Fruit fly (Drosophila melanogaster) whole organism, embryonic: ENCODE measurements around the gene CG10019.

ENCODE experiments used
- CG10366 ChIP-seq: fragments of 200-800 bp; sonication (Bioruptor generic); IDR thresholded peaks from 2 replicates; pipeline ENCODE4 v1.3.6; 2022; ENCODE audit warnings: missing biosample characterization, missing genetic modification characterization
- CG11695 ChIP-seq: fragments of 200-800 bp; sonication (Bioruptor generic); IDR thresholded peaks from 3 replicates; pipeline ENCODE4 v1.3.6; 2022; ENCODE audit warnings: missing biosample characterization, missing genetic modification characterization
- CG14014 ChIP-seq: fragments of 200-800 bp; sonication (Bioruptor generic); IDR thresholded peaks from 2 replicates; pipeline ENCODE4 v1.3.6; 2022; ENCODE audit warnings: missing biosample characterization, missing genetic modification characterization
- CG15269 ChIP-seq: fragments of 200-800 bp; sonication (Bioruptor generic); optimal IDR thresholded peaks from 2 replicates; lab custom pipeline; 2018; ENCODE audit warnings: missing biosample characterization, mild to moderate bottlenecking, missing genetic modification characterization, moderate library complexity
- CG18262 ChIP-seq: fragments of 200-800 bp; optimal IDR thresholded peaks from 3 replicates; lab custom pipeline; 2019; ENCODE audit warnings: missing biosample characterization, mild to moderate bottlenecking, missing genetic modification characterization, moderate library complexity
- CG2120 ChIP-seq: fragments of 200-800 bp; sonication (Bioruptor generic); optimal IDR thresholded peaks from 3 replicates; lab custom pipeline; 2016; ENCODE audit warnings: missing biosample characterization, missing genetic modification characterization
- CG34422 ChIP-seq: fragments of 200-800 bp; sonication (Bioruptor generic); IDR thresholded peaks from 3 replicates; pipeline ENCODE4 v1.3.6; 2022; ENCODE audit warnings: missing biosample characterization, missing genetic modification characterization
- CG43689 ChIP-seq: fragments of 200-800 bp; sonication (Bioruptor generic); IDR thresholded peaks from 2 replicates; pipeline ENCODE4 v1.3.6; 2022; ENCODE audit warnings: missing biosample characterization, missing genetic modification characterization
- CG6654 ChIP-seq: fragments of 200-800 bp; sonication (Bioruptor generic); optimal IDR thresholded peaks from 2 replicates; lab custom pipeline; 2017; ENCODE audit warnings: missing biosample characterization, mild to moderate bottlenecking, missing genetic modification characterization
- CG6791 ChIP-seq: fragments of 200-800 bp; sonication (Bioruptor generic); IDR thresholded peaks from 3 replicates; pipeline ENCODE4 v1.3.6; 2022; ENCODE audit warnings: missing biosample characterization, missing genetic modification characterization; ENCODE audit not compliant: partially characterized antibody
- CG7745 ChIP-seq: fragments of 200-800 bp; sonication (Bioruptor generic); optimal IDR thresholded peaks from 2 replicates; lab custom pipeline; 2018; ENCODE audit warnings: missing biosample characterization, mild to moderate bottlenecking, missing genetic modification characterization, moderate library complexity
- CG8388 ChIP-seq: fragments of 200-800 bp; sonication (Bioruptor generic); optimal IDR thresholded peaks from 2 replicates; lab custom pipeline; 2019; ENCODE audit warnings: missing biosample characterization, mild to moderate bottlenecking, missing genetic modification characterization, moderate library complexity
- CrebB ChIP-seq: fragments of 200-800 bp; sonication (Bioruptor generic); optimal IDR thresholded peaks from 3 replicates; lab custom pipeline; 2018; ENCODE audit warnings: missing biosample characterization, mild to moderate bottlenecking, missing genetic modification characterization
- Dad ChIP-seq: fragments of 200-800 bp; sonication (Bioruptor generic); optimal IDR thresholded peaks from 3 replicates; lab custom pipeline; 2016; ENCODE audit warnings: missing biosample characterization, missing genetic modification characterization
- Dbx ChIP-seq: fragments of 200-800 bp; sonication (Bioruptor generic); IDR thresholded peaks from 3 replicates; pipeline ENCODE4 v1.3.6; 2022; ENCODE audit warnings: missing biosample characterization, missing genetic modification characterization
- Deaf1 ChIP-seq: fragments of 200-800 bp; optimal IDR thresholded peaks from 3 replicates; lab custom pipeline; 2019; ENCODE audit warnings: missing biosample characterization, mild to moderate bottlenecking, missing genetic modification characterization, moderate library complexity
- Doc2 ChIP-seq: fragments of 200-800 bp; sonication (Bioruptor generic); IDR thresholded peaks from 2 replicates; pipeline ENCODE4 v1.3.6; 2022; ENCODE audit warnings: missing biosample characterization, missing genetic modification characterization
- ERR ChIP-seq: fragments of 200-800 bp; sonication (Bioruptor generic); optimal IDR thresholded peaks from 2 replicates; lab custom pipeline; 2016; ENCODE audit warnings: missing biosample characterization, missing genetic modification characterization
- Eip74EF ChIP-seq, 2 experiments: fragments of 200-800 bp in 1 of 2; fragments of >200 bp in 1 of 2; sonication (Bioruptor generic) in 1 of 2; optimal IDR thresholded peaks; 2 replicates each; lab custom pipeline; 2017 to 2019; ENCODE audit warnings: missing biosample characterization in 2 of 2, missing genetic modification characterization in 2 of 2, mild to moderate bottlenecking in 1 of 2, moderate library complexity in 1 of 2
- Ets97D ChIP-seq: fragments of 200-800 bp; sonication (Bioruptor generic); optimal IDR thresholded peaks from 3 replicates; lab custom pipeline; 2016; ENCODE audit warnings: missing biosample characterization, missing genetic modification characterization
- Fer3 ChIP-seq: fragments of 200-800 bp; sonication (Bioruptor generic); optimal IDR thresholded peaks from 2 replicates; lab custom pipeline; 2018; ENCODE audit warnings: missing biosample characterization, mild to moderate bottlenecking, missing genetic modification characterization, moderate library complexity
- H15 ChIP-seq: fragments of 200-800 bp; sonication (Bioruptor generic); IDR thresholded peaks from 3 replicates; pipeline ENCODE4 v1.3.6; 2022; ENCODE audit warnings: missing biosample characterization, missing genetic modification characterization
- Jarid2 ChIP-seq: fragments of 200-800 bp; sonication (Bioruptor generic); optimal IDR thresholded peaks from 3 replicates; lab custom pipeline; 2017; ENCODE audit warnings: mild to moderate bottlenecking, missing biosample characterization, missing genetic modification reagents, missing genetic modification characterization
- Opbp ChIP-seq: fragments of 200-800 bp; sonication (Bioruptor generic); IDR thresholded peaks from 3 replicates; pipeline ENCODE4 v1.3.6; 2022; ENCODE audit warnings: missing biosample characterization, missing genetic modification characterization; ENCODE audit not compliant: partially characterized antibody
- Scr ChIP-seq: fragments of 200-800 bp; sonication (Bioruptor generic); IDR thresholded peaks from 2 replicates; pipeline ENCODE4 v1.3.6; 2022; ENCODE audit warnings: missing biosample characterization, missing genetic modification characterization; ENCODE audit not compliant: partially characterized antibody
- Sin3A ChIP-seq: fragments of >200 bp; optimal IDR thresholded peaks from 2 replicates; lab custom pipeline; 2018
- ac ChIP-seq: fragments of 200-800 bp; sonication (Bioruptor generic); optimal IDR thresholded peaks from 3 replicates; lab custom pipeline; 2017; ENCODE audit warnings: missing biosample characterization, mild to moderate bottlenecking, missing genetic modification characterization
- amos ChIP-seq: fragments of 200-800 bp; sonication (Bioruptor generic); IDR thresholded peaks from 2 replicates; pipeline ENCODE4 v1.3.6; 2022; ENCODE audit warnings: missing biosample characterization, missing genetic modification characterization; ENCODE audit not compliant: partially characterized antibody
- ara ChIP-seq: fragments of 200-800 bp; sonication (Bioruptor generic); IDR thresholded peaks from 2 replicates; pipeline ENCODE4 v1.3.6; 2022; ENCODE audit warnings: missing biosample characterization, missing genetic modification characterization
- az2 ChIP-seq: fragments of 200-800 bp; sonication (Bioruptor generic); optimal IDR thresholded peaks from 3 replicates; lab custom pipeline; 2016; ENCODE audit warnings: missing biosample characterization, missing genetic modification characterization
- cato ChIP-seq: fragments of 200-800 bp; sonication (Bioruptor generic); optimal IDR thresholded peaks from 2 replicates; lab custom pipeline; 2016; ENCODE audit warnings: missing biosample characterization, missing genetic modification characterization, borderline replicate concordance
- caup ChIP-seq: fragments of 200-800 bp; sonication (Bioruptor generic); optimal IDR thresholded peaks from 3 replicates; lab custom pipeline; 2017; ENCODE audit warnings: missing biosample characterization, mild to moderate bottlenecking, missing genetic modification characterization, moderate library complexity; ENCODE audit not compliant: severe bottlenecking
- chif ChIP-seq, 2 experiments: fragments of 200-800 bp; sonication (Bioruptor generic); optimal IDR thresholded peaks; 3 replicates each; lab custom pipeline; 2016; ENCODE audit warnings: missing biosample characterization in 2 of 2, missing genetic modification characterization in 2 of 2
- chinmo ChIP-seq: fragments of 200-800 bp; sonication (Bioruptor generic); IDR thresholded peaks from 4 replicates; pipeline ENCODE4 v1.3.6; 2022; ENCODE audit warnings: missing biosample characterization, missing genetic modification characterization; ENCODE audit not compliant: partially characterized antibody
- ci ChIP-seq: fragments of 200-800 bp; sonication (Bioruptor generic); IDR thresholded peaks from 3 replicates; pipeline ENCODE4 v1.3.6; 2022; ENCODE audit warnings: missing biosample characterization, missing genetic modification characterization
- fru ChIP-seq: fragments of >200 bp; optimal IDR thresholded peaks from 2 replicates; lab custom pipeline; 2017
- ftz-f1 ChIP-seq: fragments of 200-800 bp; sonication (Bioruptor generic); optimal IDR thresholded peaks from 2 replicates; lab custom pipeline; 2016; ENCODE audit warnings: missing biosample characterization, missing genetic modification characterization
- fu2 ChIP-seq: fragments of 200-800 bp; sonication (Bioruptor generic); optimal IDR thresholded peaks from 2 replicates; lab custom pipeline; 2016; ENCODE audit warnings: missing biosample characterization, missing genetic modification characterization
- gcm2 ChIP-seq: fragments of 200-800 bp; sonication (Bioruptor generic); optimal IDR thresholded peaks from 2 replicates; lab custom pipeline; 2016; ENCODE audit warnings: missing biosample characterization, missing genetic modification characterization
- grn ChIP-seq: fragments of 200-800 bp; sonication (Bioruptor generic); optimal IDR thresholded peaks from 3 replicates; lab custom pipeline; 2017; ENCODE audit warnings: missing biosample characterization, missing genetic modification characterization
- jigr1 ChIP-seq: fragments of 200-800 bp; sonication (Bioruptor generic); IDR thresholded peaks from 3 replicates; pipeline ENCODE4 v1.3.6; 2022; ENCODE audit warnings: missing biosample characterization, missing genetic modification characterization
- lola ChIP-seq, 3 experiments: fragments of >200 bp in 2 of 3; fragments of 200-800 bp in 1 of 3; sonication (Bioruptor generic) in 1 of 3; optimal IDR thresholded peaks; 2 replicates each; lab custom pipeline; 2017 to 2019; ENCODE audit warnings: missing biosample characterization in 3 of 3, missing genetic modification characterization in 3 of 3, mild to moderate bottlenecking in 1 of 3, moderate library complexity in 1 of 3
- mirr ChIP-seq: fragments of 200-800 bp; sonication (Bioruptor generic); optimal IDR thresholded peaks from 3 replicates; lab custom pipeline; 2018; ENCODE audit warnings: missing biosample characterization, mild to moderate bottlenecking, missing genetic modification characterization
- oc ChIP-seq: fragments of 200-800 bp; sonication (Bioruptor generic); optimal IDR thresholded peaks from 2 replicates; lab custom pipeline; 2018; ENCODE audit warnings: missing biosample characterization, mild to moderate bottlenecking, missing genetic modification characterization, moderate library complexity
- peb ChIP-seq: fragments of 200-800 bp; sonication (Bioruptor generic); IDR thresholded peaks from 2 replicates; pipeline ENCODE4 v1.3.6; 2022; ENCODE audit warnings: missing biosample characterization, missing genetic modification characterization
- row ChIP-seq: fragments of 200-800 bp; sonication (Bioruptor generic); IDR thresholded peaks from 3 replicates; pipeline ENCODE4 v1.3.6; 2022; ENCODE audit warnings: missing biosample characterization, missing genetic modification characterization
- sna ChIP-seq: fragments of 200-800 bp; sonication (Bioruptor generic); IDR thresholded peaks from 2 replicates; pipeline ENCODE4 v1.3.6; 2022; ENCODE audit warnings: missing biosample characterization, missing genetic modification characterization; ENCODE audit not compliant: partially characterized antibody
- sob ChIP-seq: fragments of 200-800 bp; sonication (Bioruptor generic); IDR thresholded peaks from 2 replicates; pipeline ENCODE4 v1.3.6; 2022; ENCODE audit warnings: missing biosample characterization, missing genetic modification characterization
- stwl ChIP-seq: fragments of 200-800 bp; sonication (Bioruptor generic); optimal IDR thresholded peaks from 3 replicates; lab custom pipeline; 2018; ENCODE audit warnings: missing biosample characterization, mild to moderate bottlenecking, missing genetic modification characterization, moderate library complexity
- tap ChIP-seq: fragments of 200-800 bp; optimal IDR thresholded peaks from 3 replicates; lab custom pipeline; 2019; ENCODE audit warnings: missing biosample characterization, mild to moderate bottlenecking, missing genetic modification characterization, moderate library complexity
- vfl ChIP-seq: fragments of 200-800 bp; sonication (Bioruptor generic); optimal IDR thresholded peaks from 2 replicates; lab custom pipeline; 2016; ENCODE audit warnings: missing biosample characterization, missing genetic modification characterization
- yki ChIP-seq: fragments of >200 bp; optimal IDR thresholded peaks from 3 replicates; lab custom pipeline; 2018

CG10019 gene

DNA sequence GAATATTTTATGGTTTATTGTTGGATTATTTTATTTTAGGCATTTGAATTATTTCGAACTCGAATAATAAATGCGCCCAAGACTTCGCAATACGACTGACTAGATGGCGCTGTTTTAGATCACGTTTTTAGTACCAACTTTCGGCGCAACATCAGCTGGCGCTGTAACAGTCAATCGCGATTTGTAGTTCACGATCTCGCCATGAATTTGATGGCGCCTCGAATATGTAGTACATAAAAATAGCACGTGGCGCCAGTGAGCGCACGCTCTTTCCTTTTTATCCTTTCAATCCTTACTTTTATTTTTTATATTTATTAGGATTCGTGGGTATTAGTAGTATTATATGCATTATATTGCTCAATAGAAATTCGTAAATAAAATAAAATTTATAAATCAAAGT, 56.0 kb downstream of the CG10019 start (continued):
- TF ChIP-seq row (GFP tag; lab: Robert Waterston, UW) (peak; percentile 52), CG7745 (tag; lab: Kevin White, UChicago) (no peak), CG43689 (GFP tag; lab: Robert Waterston, UW) (no peak; the same call in 1 of the 2 replicates), ara (peak; percentile 59), CG2120 (GFP tag; lab: Kevin White, UChicago) (peak; percentile 70), Dad (GFP tag; lab: Kevin White, UChicago) (peak; percentile 18), CG8388 (GFP tag; lab: Kevin White, UChicago) (no peak), CG15269 (tag; lab: Kevin White, UChicago) (peak; percentile 73), CG18262 (peak; percentile 56), fu2 (peak; percentile 49), Fer3 (tag; lab: Kevin White, UChicago) (peak; percentile 54), Sin3A (lab: Kevin White, UChicago) (no peak), Ets97D (peak; percentile 13), lola (GFP tag; optimal IDR thresholded peaks at IDR 0.05; lab: Kevin White, UChicago) (peak in 1 of 3 experiments; percentile 33), tap (tag; lab: Kevin White, UChicago) (no peak), ftz-f1 (GFP tag; lab: Kevin White, UChicago) (no peak), ac (GFP tag; lab: Kevin White, UChicago) (peak; percentile 7), CG10366 (GFP tag; lab: Robert Waterston, UW) (peak; percentile 79), sna (GFP tag; lab: Robert Waterston, UW) (no peak), caup (GFP tag; lab: Kevin White, UChicago) (peak; percentile 40), amos (GFP tag; lab: Robert Waterston, UW) (peak; percentile 37; the same call in 1 of the 2 replicates), CG6654 (GFP tag; lab: Kevin White, UChicago) (peak; percentile 24), stwl (tag; lab: Kevin White, UChicago) (peak; percentile 45), ci (peak; percentile 95), jigr1 (GFP tag; lab: Robert Waterston, UW) (no peak), grn (peak; percentile 73), Doc2 (GFP tag; lab: Robert Waterston, UW) (no peak), Opbp (GFP tag; lab: Robert Waterston, UW) (peak; percentile 30; the same call in 1 of the 3 replicates), chif (GFP tag; optimal IDR thresholded peaks at IDR 0.05; lab: Kevin White, UChicago) (peak; percentile 74 to 84), cato (GFP tag; lab: Kevin White, UChicago) (peak; percentile 57), vfl (peak; percentile 4), H15 (peak; percentile 88)

DNA sequence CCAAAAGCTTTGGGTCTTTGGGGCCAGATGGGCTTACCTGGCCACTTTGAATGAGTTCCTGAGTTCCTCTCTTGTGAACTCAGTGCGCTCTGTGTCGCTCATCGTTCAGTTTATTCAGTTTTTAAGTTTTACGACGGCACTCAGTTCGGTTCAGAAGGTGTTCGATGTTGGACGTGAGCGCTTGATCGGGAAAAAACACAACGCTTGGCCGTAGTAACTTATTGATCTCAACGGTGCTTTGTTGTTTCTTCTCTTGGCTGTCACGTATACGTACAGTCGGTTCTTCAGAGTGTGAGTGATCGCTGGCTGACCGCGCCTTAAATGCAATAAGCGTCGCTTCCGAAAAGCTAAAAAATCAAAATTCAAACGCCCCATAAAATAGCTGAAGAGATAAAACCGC, 56.8 kb downstream of the CG10019 start, which contains the start of gene bark:
bark (plus strand) TSS at position 140 of the 400 bp plus-strand sequence.
- TF ChIP-seq CrebB (tag; lab: Kevin White, UChicago), result peak; percentile 19
- no peak for TF ChIP-seq ERR (GFP tag; lab: Kevin White, UChicago)
- TF ChIP-seq CG34422 (GFP tag; lab: Robert Waterston, UW), result peak; percentile 51; the same call in 1 of the 3 replicates
- peak; percentile 45 for TF ChIP-seq yki (lab: Kevin White, UChicago)
- TF ChIP-seq az2 (GFP tag; lab: Kevin White, UChicago), result no peak
- TF ChIP-seq oc (tag; lab: Kevin White, UChicago), result peak; percentile 9
- peak; percentile 93; the same call in 3 of the 4 replicates for TF ChIP-seq chinmo (GFP tag; lab: Robert Waterston, UW)
- peak; percentile 91 for TF ChIP-seq Jarid2 (GFP tag; lab: Kevin White, UChicago)
- TF ChIP-seq sob (GFP tag; lab: Robert Waterston, UW), result peak; percentile 49
- TF ChIP-seq fru (lab: Kevin White, UChicago), result no peak
- TF ChIP-seq peb (GFP tag; lab: Robert Waterston, UW), result no peak
- peak; percentile 21; the same call in 1 of the 2 replicates for TF ChIP-seq Scr (GFP tag; lab: Robert Waterston, UW)
- peak; percentile 54 for TF ChIP-seq mirr (GFP tag; lab: Kevin White, UChicago)
- peak; percentile 35 for TF ChIP-seq Deaf1 (tag; lab: Kevin White, UChicago)
- TF ChIP-seq gcm2, result no peak
- TF ChIP-seq CG11695 (GFP tag; lab: Robert Waterston, UW), result 0 out of 3 replicates have a peak, but pooled peaks have one; percentile 31
- TF ChIP-seq CG6791, result peak; percentile 40; the same call in 1 of the 3 replicates
- TF ChIP-seq CG14014 (GFP tag; lab: Robert Waterston, UW), result peak; percentile 9; the same call in 1 of the 2 replicates
- TF ChIP-seq Eip74EF (GFP tag; optimal IDR thresholded peaks at IDR 0.05; lab: Kevin White, UChicago), result peak in 1 of 2 experiments; percentile 0
- TF ChIP-seq Dbx (GFP tag; lab: Robert Waterston, UW), result peak; percentile 54; the same call in 2 of the 3 replicates
